Fruit fly (Drosophila melanogaster) whole organism, embryonic: Measurements from ENCODE around the gene mthl12.

Experiments
- CG10209 ChIP-seq: fragments of 200-800 bp; sonication (Bioruptor generic); optimal IDR thresholded peaks from 3 replicates; lab custom pipeline; 2017; ENCODE audit warnings: missing biosample characterization, mild to moderate bottlenecking, missing genetic modification characterization, missing genetic modification reagents
- CG10462 ChIP-seq: fragments of 200-800 bp; sonication (Bioruptor generic); optimal IDR thresholded peaks from 2 replicates; lab custom pipeline; 2016; ENCODE audit warnings: missing biosample characterization, missing genetic modification characterization
- CG11456 ChIP-seq: fragments of 200-800 bp; sonication (Bioruptor generic); IDR thresholded peaks from 3 replicates; pipeline ENCODE4 v1.3.6; 2022; ENCODE audit warnings: missing biosample characterization, missing genetic modification characterization
- CG12219 ChIP-seq: fragments of 200-800 bp; sonication (Bioruptor generic); optimal IDR thresholded peaks from 3 replicates; lab custom pipeline; 2018; ENCODE audit warnings: missing biosample characterization, mild to moderate bottlenecking, missing genetic modification characterization
- CG12659 ChIP-seq: fragments of 200-800 bp; sonication (Bioruptor generic); optimal IDR thresholded peaks from 3 replicates; lab custom pipeline; 2017; ENCODE audit warnings: mild to moderate bottlenecking, missing biosample characterization, missing genetic modification reagents, missing genetic modification characterization
- CG14860 ChIP-seq: fragments of 200-800 bp; sonication (Bioruptor generic); IDR thresholded peaks from 3 replicates; pipeline ENCODE4 v1.3.6; 2022; ENCODE audit warnings: missing biosample characterization, missing genetic modification characterization; ENCODE audit not compliant: partially characterized antibody
- CG16779 ChIP-seq: fragments of 200-800 bp; sonication (Bioruptor generic); IDR thresholded peaks from 2 replicates; pipeline ENCODE4 v1.3.6; 2022; ENCODE audit warnings: missing biosample characterization, missing genetic modification characterization
- CG17568 ChIP-seq: fragments of 200-800 bp; sonication (Bioruptor generic); optimal IDR thresholded peaks from 2 replicates; lab custom pipeline; 2018; ENCODE audit warnings: missing biosample characterization, mild to moderate bottlenecking, missing genetic modification characterization, moderate library complexity
- CG1792 ChIP-seq: fragments of 200-800 bp; sonication (Bioruptor generic); optimal IDR thresholded peaks from 2 replicates; lab custom pipeline; 2016; ENCODE audit warnings: missing biosample characterization, missing genetic modification characterization
- CG30431 ChIP-seq: fragments of 200-800 bp; sonication (Bioruptor generic); optimal IDR thresholded peaks from 2 replicates; lab custom pipeline; 2017; ENCODE audit warnings: missing biosample characterization, missing genetic modification characterization
- CG33557 ChIP-seq: fragments of 200-800 bp; sonication (Bioruptor generic); optimal IDR thresholded peaks from 2 replicates; lab custom pipeline; 2019; ENCODE audit warnings: missing biosample characterization, mild to moderate bottlenecking, missing genetic modification characterization, moderate library complexity
- CG34224 ChIP-seq: fragments of 200-800 bp; sonication (Bioruptor generic); IDR thresholded peaks from 3 replicates; pipeline ENCODE4 v1.3.6; 2022; ENCODE audit warnings: missing biosample characterization, missing genetic modification characterization; ENCODE audit not compliant: partially characterized antibody
- CG4328 ChIP-seq: fragments of 200-800 bp; sonication (Bioruptor generic); optimal IDR thresholded peaks from 3 replicates; lab custom pipeline; 2017; ENCODE audit warnings: missing biosample characterization, missing genetic modification reagents, missing genetic modification characterization
- CG4854 ChIP-seq: fragments of 200-800 bp; sonication (Bioruptor generic); optimal IDR thresholded peaks from 2 replicates; lab custom pipeline; 2016; ENCODE audit warnings: missing biosample characterization, missing genetic modification characterization, inconsistent platforms
- CG6254 ChIP-seq: fragments of 200-800 bp; sonication (Bioruptor generic); optimal IDR thresholded peaks from 3 replicates; lab custom pipeline; 2017; ENCODE audit warnings: mild to moderate bottlenecking, missing biosample characterization, missing genetic modification reagents, missing genetic modification characterization
- CG8478 ChIP-seq: fragments of >200 bp; optimal IDR thresholded peaks from 2 replicates; lab custom pipeline; 2018
- CG9797 ChIP-seq: fragments of 200-800 bp; sonication (Bioruptor generic); optimal IDR thresholded peaks from 3 replicates; lab custom pipeline; 2018; ENCODE audit warnings: missing biosample characterization, mild to moderate bottlenecking, missing genetic modification characterization
- Dfd ChIP-seq, 2 experiments: fragments of >200 bp; optimal IDR thresholded peaks; 2 replicates each; lab custom pipeline; 2017; ENCODE audit warnings: missing biosample characterization in 2 of 2, missing genetic modification characterization in 2 of 2
- Dref ChIP-seq: fragments of 200-800 bp; sonication (Bioruptor generic); IDR thresholded peaks from 2 replicates; pipeline ENCODE4 v1.3.6; 2022; ENCODE audit warnings: missing biosample characterization, missing genetic modification characterization
- Fer3 ChIP-seq: fragments of 200-800 bp; sonication (Bioruptor generic); optimal IDR thresholded peaks from 2 replicates; lab custom pipeline; 2018; ENCODE audit warnings: missing biosample characterization, mild to moderate bottlenecking, missing genetic modification characterization, moderate library complexity
- Gug ChIP-seq: fragments of 200-800 bp; sonication (Bioruptor generic); IDR thresholded peaks from 4 replicates; pipeline ENCODE4 v1.3.6; 2022; ENCODE audit warnings: missing biosample characterization, missing genetic modification characterization
- H15 ChIP-seq: fragments of 200-800 bp; sonication (Bioruptor generic); IDR thresholded peaks from 3 replicates; pipeline ENCODE4 v1.3.6; 2022; ENCODE audit warnings: missing biosample characterization, missing genetic modification characterization
- Hand ChIP-seq: fragments of 200-800 bp; sonication (Bioruptor generic); optimal IDR thresholded peaks from 2 replicates; lab custom pipeline; 2017; ENCODE audit warnings: mild to moderate bottlenecking, missing biosample characterization, missing genetic modification reagents, missing genetic modification characterization
- Myb ChIP-seq: fragments of 200-800 bp; sonication (Bioruptor generic); optimal IDR thresholded peaks from 2 replicates; lab custom pipeline; 2016; ENCODE audit warnings: missing biosample characterization, missing genetic modification characterization
- NC2β ChIP-seq: fragments of 200-800 bp; sonication (Bioruptor generic); optimal IDR thresholded peaks from 2 replicates; lab custom pipeline; 2016; ENCODE audit warnings: missing biosample characterization, missing genetic modification characterization
- Neu2 ChIP-seq: fragments of 200-800 bp; sonication (Bioruptor generic); optimal IDR thresholded peaks from 3 replicates; lab custom pipeline; 2016; ENCODE audit warnings: missing biosample characterization, missing genetic modification characterization, borderline replicate concordance
- Taf1 ChIP-seq: fragments of 200-800 bp; sonication (Bioruptor generic); IDR thresholded peaks from 2 replicates; pipeline ENCODE4 v1.3.6; 2022; ENCODE audit warnings: missing biosample characterization, missing genetic modification characterization
- bcd ChIP-seq: fragments of 200-800 bp; sonication (Bioruptor generic); optimal IDR thresholded peaks from 2 replicates; lab custom pipeline; 2017; ENCODE audit warnings: missing biosample characterization, mild to moderate bottlenecking, missing genetic modification characterization
- crc ChIP-seq: fragments of 200-800 bp; sonication (Bioruptor generic); optimal IDR thresholded peaks from 2 replicates; lab custom pipeline; 2016; ENCODE audit warnings: missing biosample characterization, missing genetic modification characterization
- dmrt99B ChIP-seq: fragments of 200-800 bp; sonication (Bioruptor generic); optimal IDR thresholded peaks from 2 replicates; lab custom pipeline; 2018; ENCODE audit warnings: missing biosample characterization, mild to moderate bottlenecking, missing genetic modification characterization, moderate library complexity
- fd102C ChIP-seq: fragments of 200-800 bp; sonication (Bioruptor generic); optimal IDR thresholded peaks from 2 replicates; lab custom pipeline; 2018; ENCODE audit warnings: missing biosample characterization, mild to moderate bottlenecking, missing genetic modification characterization, moderate library complexity
- fru ChIP-seq: fragments of >200 bp; optimal IDR thresholded peaks from 2 replicates; lab custom pipeline; 2017
- gce ChIP-seq: fragments of 200-800 bp; sonication (Bioruptor generic); IDR thresholded peaks from 3 replicates; pipeline ENCODE4 v1.3.6; 2022; ENCODE audit warnings: missing biosample characterization, missing genetic modification characterization
- gem ChIP-seq: fragments of 200-800 bp; sonication (Bioruptor generic); optimal IDR thresholded peaks from 2 replicates; lab custom pipeline; 2019; ENCODE audit warnings: missing biosample characterization, mild to moderate bottlenecking, missing genetic modification characterization, moderate library complexity
- gsb-n ChIP-seq: fragments of 200-800 bp; sonication (Bioruptor generic); optimal IDR thresholded peaks from 3 replicates; lab custom pipeline; 2018; ENCODE audit warnings: missing biosample characterization, mild to moderate bottlenecking, missing genetic modification characterization
- lilli ChIP-seq: fragments of 200-800 bp; sonication (Bioruptor generic); optimal IDR thresholded peaks from 3 replicates; lab custom pipeline; 2016; ENCODE audit warnings: missing biosample characterization, missing genetic modification characterization
- nau ChIP-seq: fragments of 200-800 bp; sonication (Bioruptor generic); optimal IDR thresholded peaks from 3 replicates; lab custom pipeline; 2017; ENCODE audit warnings: missing biosample characterization, mild to moderate bottlenecking, missing genetic modification characterization, missing genetic modification reagents
- nerfin-1 ChIP-seq: fragments of 200-800 bp; sonication (Bioruptor generic); optimal IDR thresholded peaks from 3 replicates; lab custom pipeline; 2019; ENCODE audit warnings: missing biosample characterization, mild to moderate bottlenecking, missing genetic modification characterization, moderate library complexity
- nerfin-2 ChIP-seq: fragments of 200-800 bp; sonication (Bioruptor generic); IDR thresholded peaks from 2 replicates; pipeline ENCODE4 v1.3.6; 2022; ENCODE audit warnings: missing biosample characterization, missing genetic modification characterization; ENCODE audit not compliant: partially characterized antibody
- otp ChIP-seq: fragments of 200-800 bp; sonication (Bioruptor generic); IDR thresholded peaks from 3 replicates; pipeline ENCODE4, ENCODE4 v1.3.6; 2022; ENCODE audit warnings: missing biosample characterization, missing genetic modification characterization
- run ChIP-seq: fragments of 200-800 bp; sonication (Bioruptor generic); optimal IDR thresholded peaks from 3 replicates; lab custom pipeline; 2018; ENCODE audit warnings: missing biosample characterization, mild to moderate bottlenecking, missing genetic modification characterization
- slbo ChIP-seq: fragments of 200-800 bp; sonication (Bioruptor generic); IDR thresholded peaks from 2 replicates; pipeline ENCODE4 v1.3.6; 2022; ENCODE audit warnings: missing biosample characterization, missing genetic modification characterization
- slp2 ChIP-seq: fragments of 200-800 bp; sonication (Bioruptor generic); optimal IDR thresholded peaks from 2 replicates; lab custom pipeline; 2016; ENCODE audit warnings: missing biosample characterization, missing genetic modification characterization
- sna ChIP-seq: fragments of 200-800 bp; sonication (Bioruptor generic); IDR thresholded peaks from 2 replicates; pipeline ENCODE4 v1.3.6; 2022; ENCODE audit warnings: missing biosample characterization, missing genetic modification characterization; ENCODE audit not compliant: partially characterized antibody
- tgo ChIP-seq: fragments of 200-800 bp; sonication (Bioruptor generic); IDR thresholded peaks from 3 replicates; pipeline ENCODE4 v1.3.6; 2022; ENCODE audit warnings: missing biosample characterization, missing genetic modification characterization
- tio ChIP-seq: fragments of 200-800 bp; sonication (Bioruptor generic); optimal IDR thresholded peaks from 2 replicates; lab custom pipeline; 2017; ENCODE audit warnings: missing biosample characterization, missing genetic modification characterization, inconsistent platforms
- toy ChIP-seq: fragments of 200-800 bp; sonication (Bioruptor generic); IDR thresholded peaks from 2 replicates; pipeline ENCODE4 v1.3.6; 2022; ENCODE audit warnings: missing biosample characterization, missing genetic modification characterization
- vvl ChIP-seq: fragments of 200-800 bp; sonication (Bioruptor generic); IDR thresholded peaks from 2 replicates; pipeline ENCODE4 v1.3.6; 2022; ENCODE audit warnings: missing biosample characterization, missing genetic modification characterization
- zfh1 ChIP-seq: fragments of 200-800 bp; sonication (Bioruptor generic); IDR thresholded peaks from 3 replicates; pipeline ENCODE4 v1.3.6; 2022; ENCODE audit warnings: missing biosample characterization, missing genetic modification characterization

mthl12 gene

dm6 chr3R:13400902-13401721 is 47.6 kb downstream of the mthl12 start (continued):
- no peak for TF ChIP-seq CG14860 (GFP tag; lab: Robert Waterston, UW)
- peak; percentile 73 for TF ChIP-seq run
- TF ChIP-seq CG10209 (GFP tag; lab: Kevin White, UChicago) = peak; percentile 94
- TF ChIP-seq bcd (GFP tag; lab: Kevin White, UChicago) = peak; percentile 87
- TF ChIP-seq vvl (GFP tag; lab: Robert Waterston, UW) = peak; percentile 89
- peak; percentile 82 for TF ChIP-seq CG6254 (GFP tag; lab: Kevin White, UChicago)
- TF ChIP-seq fru (lab: Kevin White, UChicago) = no peak
- peak; percentile 88 for TF ChIP-seq CG12219 (GFP tag; lab: Kevin White, UChicago)
- peak; percentile 85 for TF ChIP-seq gsb-n (tag; lab: Kevin White, UChicago)
- no peak for TF ChIP-seq Dfd (GFP tag; optimal IDR thresholded peaks at IDR 0.05; lab: Kevin White, UChicago)
- no peak; the same call in 2 of the 3 replicates for TF ChIP-seq CG34224 (GFP tag; lab: Robert Waterston, UW)
- TF ChIP-seq dmrt99B (tag; lab: Kevin White, UChicago) = peak; percentile 96
- peak; percentile 88 for TF ChIP-seq tgo (GFP tag; lab: Robert Waterston, UW)
- peak; percentile 77 for TF ChIP-seq slp2
- TF ChIP-seq CG17568 = peak; percentile 85
- TF ChIP-seq crc (GFP tag; lab: Kevin White, UChicago) = peak; percentile 76
- TF ChIP-seq otp (GFP tag; lab: Robert Waterston, UW) = peak; percentile 72
- no peak for TF ChIP-seq CG8478
- peak; percentile 9 for TF ChIP-seq Neu2 (GFP tag; lab: Kevin White, UChicago)
- peak; percentile 73 for TF ChIP-seq CG4328 (GFP tag; lab: Kevin White, UChicago)
- TF ChIP-seq Fer3 = peak; percentile 66
- peak; percentile 79 for TF ChIP-seq CG1792
- TF ChIP-seq slbo (GFP tag; lab: Robert Waterston, UW) = peak; percentile 82
- TF ChIP-seq CG16779 (GFP tag; lab: Robert Waterston, UW) = peak; percentile 63; the same call in 1 of the 2 replicates
- TF ChIP-seq gce = peak; percentile 81; the same call in 2 of the 3 replicates
- TF ChIP-seq nerfin-1 = peak; percentile 84
- TF ChIP-seq CG30431 (GFP tag; lab: Kevin White, UChicago) = peak; percentile 84
- peak; percentile 92 for TF ChIP-seq CG33557 (GFP tag; lab: Kevin White, UChicago)
- TF ChIP-seq H15 (GFP tag; lab: Robert Waterston, UW) = peak; percentile 79
- peak; percentile 86 for TF ChIP-seq CG10462
- peak; percentile 76 for TF ChIP-seq Myb (GFP tag; lab: Kevin White, UChicago)
- peak; percentile 68 for TF ChIP-seq Hand (GFP tag; lab: Kevin White, UChicago)
- peak; percentile 83 for TF ChIP-seq CG4854 (GFP tag; lab: Kevin White, UChicago)
- TF ChIP-seq nau (GFP tag; lab: Kevin White, UChicago) = peak; percentile 76
- peak; percentile 71; the same call in 1 of the 3 replicates for TF ChIP-seq CG11456 (GFP tag; lab: Robert Waterston, UW)
- peak; percentile 53; the same call in 1 of the 2 replicates for TF ChIP-seq toy (GFP tag; lab: Robert Waterston, UW)
- TF ChIP-seq CG12659 (GFP tag; lab: Kevin White, UChicago) = peak; percentile 92
- TF ChIP-seq Taf1 (GFP tag; lab: Robert Waterston, UW) = peak; percentile 65; the same call in 1 of the 2 replicates
- no peak for TF ChIP-seq nerfin-2 (GFP tag; lab: Robert Waterston, UW)
- no peak for TF ChIP-seq fd102C (GFP tag; lab: Kevin White, UChicago)
- TF ChIP-seq tio (GFP tag; lab: Kevin White, UChicago) = peak; percentile 92
- TF ChIP-seq Dref = no peak
- TF ChIP-seq sna = no peak; the same call in 1 of the 2 replicates
- TF ChIP-seq lilli (GFP tag; lab: Kevin White, UChicago) = peak; percentile 91
- peak; percentile 96 for TF ChIP-seq gem
- peak; percentile 77 for TF ChIP-seq NC2β (GFP tag; lab: Kevin White, UChicago)
- peak; percentile 82 for TF ChIP-seq zfh1 (GFP tag; lab: Robert Waterston, UW)
- peak; percentile 61; the same call in 3 of the 4 replicates for TF ChIP-seq Gug (GFP tag; lab: Robert Waterston, UW)
- TF ChIP-seq CG9797 = no peak
